Worm (Caenorhabditis elegans): Measurements from ENCODE around the gene fbxa-157.

Gene fbxa-157

DNA sequence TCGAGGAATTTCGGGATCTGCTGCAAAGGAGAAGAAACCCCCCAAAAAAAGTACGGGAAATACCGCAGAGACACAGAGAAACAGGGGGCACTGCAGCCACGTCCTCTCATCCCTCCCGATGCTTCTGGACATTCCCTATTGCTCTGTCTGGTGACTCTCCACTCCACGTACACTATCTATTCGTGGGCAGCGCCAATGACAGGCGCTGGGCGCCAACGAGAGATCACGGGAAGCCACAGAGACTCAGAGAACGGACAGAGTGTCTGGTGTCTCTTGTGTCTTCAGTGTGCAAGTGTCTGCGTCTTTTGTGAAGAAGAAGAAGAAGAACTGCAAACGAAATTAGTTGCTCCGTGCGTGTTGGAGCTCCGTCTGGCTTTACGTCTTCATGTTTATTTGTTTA lies 41.7 kb upstream of the fbxa-157 start (continued):
- TF ChIP-seq swsn-7 (tag; optimal IDR thresholded peaks at IDR 0.05) = peak; percentile 91
- TF ChIP-seq ztf-11 (tag; optimal IDR thresholded peaks at IDR 0.05) = peak in 1 of 2 experiments; percentile 44
- TF ChIP-seq elt-3 (tag; optimal IDR thresholded peaks at IDR 0.05) = peak in 1 of 6 experiments; percentile 55
- no peak for TF ChIP-seq nhr-28 (tag; optimal IDR thresholded peaks at IDR 0.05)
- TF ChIP-seq lin-14 (GFP tag; optimal IDR thresholded peaks at IDR 0.05) = peak; percentile 97
- TF ChIP-seq mab-9 (GFP tag; IDR thresholded peaks at IDR 0.05) = no peak
- TF ChIP-seq lir-3 (tag; optimal IDR thresholded peaks at IDR 0.05; ENCODE audit: poor library complexity) = no peak
- TF ChIP-seq pax-3 (tag; optimal IDR thresholded peaks at IDR 0.05) = peak; percentile 59
- TF ChIP-seq ets-5 (GFP tag; IDR thresholded peaks at IDR 0.05) = no peak
- peak; percentile 77 for TF ChIP-seq nhr-85 (tag)
- peak; percentile 13 for TF ChIP-seq blmp-1 (tag; optimal IDR thresholded peaks at IDR 0.05)
- no peak for TF ChIP-seq alr-1 (tag; optimal IDR thresholded peaks at IDR 0.05; ENCODE audit: borderline replicate concordance)
- peak; percentile 3 for TF ChIP-seq sup-37 (GFP tag; optimal IDR thresholded peaks at IDR 0.05)
- peak; percentile 75 for TF ChIP-seq nhr-19 (GFP tag; conservative IDR thresholded peaks at IDR 0.05)
- TF ChIP-seq lsy-2 (tag; optimal IDR thresholded peaks at IDR 0.05) = peak; percentile 78 to 85
- peak; percentile 18 for TF ChIP-seq F16B12.6 (tag; optimal IDR thresholded peaks at IDR 0.05)
- no peak for TF ChIP-seq lin-39 (tag; optimal IDR thresholded peaks at IDR 0.05)
- peak; percentile 84 for TF ChIP-seq mep-1 (tag; optimal IDR thresholded peaks at IDR 0.05)
- peak; percentile 47 for TF ChIP-seq fkh-10 (GFP tag; optimal IDR thresholded peaks at IDR 0.05)
- peak; percentile 76 for TF ChIP-seq lin-13 (GFP tag; optimal IDR thresholded peaks at IDR 0.05)
- peak; percentile 82 to 95 for TF ChIP-seq efl-1 (optimal IDR thresholded peaks at IDR 0.05)
- peak; percentile 60 to 96 for TF ChIP-seq efl-1 (GFP tag; optimal IDR thresholded peaks at IDR 0.05 in 1 of 2)
- TF ChIP-seq C34B4.2 (tag; optimal IDR thresholded peaks at IDR 0.05) = no peak
- peak; percentile 45 for TF ChIP-seq C16A3.4 (tag; optimal IDR thresholded peaks at IDR 0.05)
- no peak for TF ChIP-seq hlh-17 (GFP tag; optimal IDR thresholded peaks at IDR 0.05; ENCODE audit: borderline replicate concordance)
- TF ChIP-seq efl-3 (GFP tag; optimal IDR thresholded peaks at IDR 0.05) = no peak
- peak; percentile 41 for TF ChIP-seq ama-1 (optimal IDR thresholded peaks at IDR 0.05)
- TF ChIP-seq aha-1 (tag; optimal IDR thresholded peaks at IDR 0.05) = no peak

DNA sequence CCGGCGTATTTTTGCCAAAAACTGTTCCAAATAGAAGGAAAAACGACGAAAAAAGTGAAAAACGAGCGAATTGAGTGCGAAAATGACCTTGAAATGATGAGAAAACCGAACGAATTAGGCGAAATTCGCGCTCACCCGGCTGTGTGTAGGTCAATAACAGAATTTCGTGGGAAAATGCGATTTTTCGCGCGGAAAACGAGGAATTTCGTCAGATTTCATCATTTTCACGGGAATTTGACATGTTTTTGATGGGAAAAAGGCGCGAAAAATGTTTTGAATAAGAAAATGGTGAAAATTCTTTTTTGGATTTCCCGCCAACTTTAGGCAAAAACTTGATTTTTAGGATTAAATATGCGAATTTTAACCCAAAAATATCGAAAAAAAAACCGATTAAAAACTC lies 40.5 kb upstream of the fbxa-157 start:
- TF ChIP-seq elt-3 (tag; optimal IDR thresholded peaks at IDR 0.05) (no peak), sup-37 (GFP tag; optimal IDR thresholded peaks at IDR 0.05) (no peak), grh-1 (GFP tag; IDR thresholded peaks at IDR 0.05) (no peak), isw-1 (GFP tag; IDR thresholded peaks at IDR 0.05) (no peak), lsy-2 (tag; optimal IDR thresholded peaks at IDR 0.05) (no peak), ztf-4 (tag; optimal IDR thresholded peaks at IDR 0.05) (no peak), unc-130 (tag; optimal IDR thresholded peaks at IDR 0.05) (no peak), nhr-47 (tag; optimal IDR thresholded peaks at IDR 0.05) (no peak), blmp-1 (tag; optimal IDR thresholded peaks at IDR 0.05) (peak; percentile 86), C04F5.9 (tag; optimal IDR thresholded peaks at IDR 0.05) (no peak), dpl-1 (GFP tag; optimal IDR thresholded peaks at IDR 0.05) (peak in 1 of 3 experiments; percentile 7), nhr-76 (tag; optimal IDR thresholded peaks at IDR 0.05) (no peak), nhr-11 (tag; optimal IDR thresholded peaks at IDR 0.05) (no peak), ceh-90 (tag; optimal IDR thresholded peaks at IDR 0.05) (no peak), dsc-1 (tag; optimal IDR thresholded peaks at IDR 0.05) (no peak), snpc-4 (tag; optimal IDR thresholded peaks at IDR 0.05) (no peak), mef-2 (tag; optimal IDR thresholded peaks at IDR 0.05) (no peak), nhr-71 (tag; optimal IDR thresholded peaks at IDR 0.05) (no peak), unc-62 (GFP tag; optimal IDR thresholded peaks at IDR 0.05) (no peak), efl-1 (optimal IDR thresholded peaks at IDR 0.05) (peak in 1 of 2 experiments; percentile 4), efl-1 (GFP tag; optimal IDR thresholded peaks at IDR 0.05 in 1 of 2) (no peak), aha-1 (tag; optimal IDR thresholded peaks at IDR 0.05) (no peak), ceh-88 (GFP tag; IDR thresholded peaks at IDR 0.05) (no peak), lin-14 (GFP tag; optimal IDR thresholded peaks at IDR 0.05) (no peak), hlh-17 (GFP tag; optimal IDR thresholded peaks at IDR 0.05; ENCODE audit: borderline replicate concordance) (no peak), skn-1 (tag; optimal IDR thresholded peaks at IDR 0.05) (peak; percentile 65), pax-3 (tag; optimal IDR thresholded peaks at IDR 0.05) (no peak), egl-13 (tag; optimal IDR thresholded peaks at IDR 0.05) (no peak)

Data from whole organism, L1 larva.